Fruit fly (Drosophila melanogaster) whole organism, embryonic: Measurements from ENCODE around the gene CG10031.

Source experiments
- Blimp-1 ChIP-seq: fragments of 200-800 bp; sonication (Bioruptor generic); optimal IDR thresholded peaks from 3 replicates; lab custom pipeline; 2018; ENCODE audit warnings: missing biosample characterization, missing genetic modification characterization, mild to moderate bottlenecking, moderate library complexity, missing genetic modification reagents
- CG10147 ChIP-seq: fragments of 200-800 bp; sonication (Bioruptor generic); optimal IDR thresholded peaks from 2 replicates; lab custom pipeline; 2019; ENCODE audit warnings: missing biosample characterization, mild to moderate bottlenecking, missing genetic modification characterization, moderate library complexity
- CG10274 ChIP-seq: fragments of 200-800 bp; sonication (Bioruptor generic); optimal IDR thresholded peaks from 3 replicates; lab custom pipeline; 2017; ENCODE audit warnings: missing biosample characterization, mild to moderate bottlenecking, missing genetic modification characterization
- CG11085 ChIP-seq: fragments of 200-800 bp; sonication (Bioruptor generic); IDR thresholded peaks from 2 replicates; pipeline ENCODE4 v1.3.6; 2022; ENCODE audit warnings: missing biosample characterization, missing genetic modification characterization
- CG11504 ChIP-seq: fragments of 200-800 bp; sonication (Bioruptor generic); optimal IDR thresholded peaks from 3 replicates; lab custom pipeline; 2019; ENCODE audit warnings: missing biosample characterization, mild to moderate bottlenecking, missing genetic modification characterization, moderate library complexity
- CG12391 ChIP-seq: fragments of 200-800 bp; sonication (Bioruptor generic); optimal IDR thresholded peaks from 3 replicates; lab custom pipeline; 2018; ENCODE audit warnings: missing biosample characterization, mild to moderate bottlenecking, missing genetic modification characterization, moderate library complexity
- CG12744 ChIP-seq: fragments of 200-800 bp; sonication (Bioruptor generic); optimal IDR thresholded peaks from 2 replicates; lab custom pipeline; 2016; ENCODE audit warnings: missing biosample characterization, missing genetic modification characterization
- CG13123 ChIP-seq: fragments of 200-800 bp; sonication (Bioruptor generic); optimal IDR thresholded peaks from 2 replicates; lab custom pipeline; 2016; ENCODE audit warnings: missing biosample characterization, missing genetic modification characterization
- CG15269 ChIP-seq: fragments of 200-800 bp; sonication (Bioruptor generic); optimal IDR thresholded peaks from 2 replicates; lab custom pipeline; 2018; ENCODE audit warnings: missing biosample characterization, mild to moderate bottlenecking, missing genetic modification characterization, moderate library complexity
- CG2120 ChIP-seq: fragments of 200-800 bp; sonication (Bioruptor generic); optimal IDR thresholded peaks from 3 replicates; lab custom pipeline; 2016; ENCODE audit warnings: missing biosample characterization, missing genetic modification characterization
- CG3281 ChIP-seq: fragments of 200-800 bp; sonication (Bioruptor generic); optimal IDR thresholded peaks from 3 replicates; lab custom pipeline; 2017; ENCODE audit warnings: missing biosample characterization, mild to moderate bottlenecking, missing genetic modification characterization
- CG4328 ChIP-seq: fragments of 200-800 bp; sonication (Bioruptor generic); optimal IDR thresholded peaks from 3 replicates; lab custom pipeline; 2017; ENCODE audit warnings: missing biosample characterization, missing genetic modification reagents, missing genetic modification characterization
- CG4360 ChIP-seq: fragments of 200-800 bp; sonication (Bioruptor generic); IDR thresholded peaks from 2 replicates; pipeline ENCODE4 v1.3.6; 2022; ENCODE audit warnings: missing biosample characterization, missing genetic modification characterization
- CG7556 ChIP-seq: fragments of 200-800 bp; sonication (Bioruptor generic); optimal IDR thresholded peaks from 2 replicates; lab custom pipeline; 2017; ENCODE audit warnings: missing biosample characterization, mild to moderate bottlenecking, missing genetic modification characterization
- CG7839 ChIP-seq: fragments of 200-800 bp; sonication (Bioruptor generic); optimal IDR thresholded peaks from 3 replicates; lab custom pipeline; 2018; ENCODE audit warnings: missing biosample characterization, mild to moderate bottlenecking, missing genetic modification characterization, moderate library complexity
- CG7963 ChIP-seq: fragments of 200-800 bp; sonication (Bioruptor generic); IDR thresholded peaks from 3 replicates; pipeline ENCODE4 v1.3.6; 2022; ENCODE audit warnings: missing biosample characterization, missing genetic modification characterization; ENCODE audit not compliant: partially characterized antibody
- CG8290 ChIP-seq, 3 experiments: fragments of 200-800 bp; sonication (Bioruptor generic); optimal IDR thresholded peaks; 2 replicates each; lab custom pipeline; 2016 to 2019; ENCODE audit warnings: missing biosample characterization in 3 of 3, missing genetic modification characterization in 3 of 3, mild to moderate bottlenecking in 2 of 3, moderate library complexity in 1 of 3
- CG9727 ChIP-seq: fragments of 200-800 bp; sonication (Bioruptor generic); optimal IDR thresholded peaks from 3 replicates; lab custom pipeline; 2017; ENCODE audit warnings: missing biosample characterization, mild to moderate bottlenecking, missing genetic modification characterization
- CoRest ChIP-seq: fragments of 200-800 bp; sonication (Bioruptor generic); optimal IDR thresholded peaks from 3 replicates; lab custom pipeline; 2018; ENCODE audit warnings: missing biosample characterization, mild to moderate bottlenecking, missing genetic modification characterization, moderate library complexity
- Dad ChIP-seq: fragments of 200-800 bp; sonication (Bioruptor generic); optimal IDR thresholded peaks from 3 replicates; lab custom pipeline; 2016; ENCODE audit warnings: missing biosample characterization, missing genetic modification characterization
- Eip74EF ChIP-seq, 2 experiments: fragments of 200-800 bp in 1 of 2; fragments of >200 bp in 1 of 2; sonication (Bioruptor generic) in 1 of 2; optimal IDR thresholded peaks; 2 replicates each; lab custom pipeline; 2017 to 2019; ENCODE audit warnings: missing biosample characterization in 2 of 2, missing genetic modification characterization in 2 of 2, mild to moderate bottlenecking in 1 of 2, moderate library complexity in 1 of 2
- HLH4C ChIP-seq: fragments of 200-800 bp; sonication (Bioruptor generic); IDR thresholded peaks from 3 replicates; pipeline ENCODE4 v1.3.6; 2022; ENCODE audit warnings: missing biosample characterization, missing genetic modification characterization; ENCODE audit not compliant: partially characterized antibody
- HmgD ChIP-seq: fragments of 200-800 bp; sonication (Bioruptor generic); optimal IDR thresholded peaks from 3 replicates; lab custom pipeline; 2016; ENCODE audit warnings: missing biosample characterization, missing genetic modification characterization
- Hmr ChIP-seq: fragments of 200-800 bp; sonication (Bioruptor generic); optimal IDR thresholded peaks from 3 replicates; lab custom pipeline; 2017; ENCODE audit warnings: mild to moderate bottlenecking, missing biosample characterization, missing genetic modification reagents, missing genetic modification characterization
- Hr39 ChIP-seq: fragments of >200 bp; optimal IDR thresholded peaks from 2 replicates; lab custom pipeline; 2017
- Hr51 ChIP-seq, 2 experiments: fragments of 200-800 bp; sonication (Bioruptor generic); optimal IDR thresholded peaks; 2 replicates in 1 of 2; 3 replicates in 1 of 2; lab custom pipeline; 2016 to 2018; ENCODE audit warnings: missing biosample characterization in 2 of 2, missing genetic modification characterization in 2 of 2, mild to moderate bottlenecking in 1 of 2, moderate library complexity in 1 of 2
- Max ChIP-seq: fragments of 200-800 bp; sonication (Bioruptor generic); optimal IDR thresholded peaks from 2 replicates; lab custom pipeline; 2016; ENCODE audit warnings: missing biosample characterization, mild to moderate bottlenecking, missing genetic modification characterization
- Meics ChIP-seq: fragments of 200-800 bp; sonication (Bioruptor generic); optimal IDR thresholded peaks from 2 replicates; lab custom pipeline; 2017; ENCODE audit warnings: missing biosample characterization, mild to moderate bottlenecking, missing genetic modification characterization
- Rx ChIP-seq: fragments of 200-800 bp; sonication (Bioruptor generic); IDR thresholded peaks from 2 replicates; pipeline ENCODE4 v1.3.6; 2022; ENCODE audit warnings: missing biosample characterization, missing genetic modification characterization
- amos ChIP-seq: fragments of 200-800 bp; sonication (Bioruptor generic); IDR thresholded peaks from 2 replicates; pipeline ENCODE4 v1.3.6; 2022; ENCODE audit warnings: missing biosample characterization, missing genetic modification characterization; ENCODE audit not compliant: partially characterized antibody
- bbx ChIP-seq: fragments of 200-800 bp; sonication (Bioruptor generic); IDR thresholded peaks from 2 replicates; pipeline ENCODE4 v1.3.6; 2022; ENCODE audit warnings: missing biosample characterization, missing genetic modification characterization; ENCODE audit not compliant: partially characterized antibody
- ci ChIP-seq: fragments of 200-800 bp; sonication (Bioruptor generic); IDR thresholded peaks from 3 replicates; pipeline ENCODE4 v1.3.6; 2022; ENCODE audit warnings: missing biosample characterization, missing genetic modification characterization
- croc ChIP-seq: fragments of 200-800 bp; sonication (Bioruptor generic); conservative IDR thresholded peaks from 3 replicates; pipeline ENCODE4 v1.3.6; 2022; ENCODE audit warnings: missing biosample characterization, missing genetic modification characterization
- dmrt99B ChIP-seq: fragments of 200-800 bp; sonication (Bioruptor generic); optimal IDR thresholded peaks from 2 replicates; lab custom pipeline; 2018; ENCODE audit warnings: missing biosample characterization, mild to moderate bottlenecking, missing genetic modification characterization, moderate library complexity
- en ChIP-seq: fragments of 200-800 bp; sonication (Bioruptor generic); optimal IDR thresholded peaks from 2 replicates; lab custom pipeline; 2016; ENCODE audit warnings: missing biosample characterization, missing genetic modification characterization
- eve ChIP-seq, 2 experiments: fragments of >200 bp; optimal IDR thresholded peaks; 2 replicates each; lab custom pipeline; 2017; ENCODE audit warnings: missing biosample characterization in 2 of 2, missing genetic modification characterization in 2 of 2
- gem ChIP-seq: fragments of 200-800 bp; sonication (Bioruptor generic); optimal IDR thresholded peaks from 2 replicates; lab custom pipeline; 2019; ENCODE audit warnings: missing biosample characterization, mild to moderate bottlenecking, missing genetic modification characterization, moderate library complexity
- grau ChIP-seq: fragments of 200-800 bp; optimal IDR thresholded peaks from 3 replicates; lab custom pipeline; 2019; ENCODE audit warnings: missing biosample characterization, mild to moderate bottlenecking, missing genetic modification characterization, moderate library complexity
- insv ChIP-seq, 2 experiments: fragments of 200-800 bp; sonication (Bioruptor generic); optimal IDR thresholded peaks; 3 replicates each; lab custom pipeline; 2016 to 2018; ENCODE audit warnings: missing biosample characterization in 2 of 2, missing genetic modification characterization in 2 of 2
- lmd ChIP-seq: fragments of 200-800 bp; sonication (Bioruptor generic); IDR thresholded peaks from 2 replicates; pipeline ENCODE4 v1.3.6; 2022; ENCODE audit warnings: missing biosample characterization, missing genetic modification characterization
- maf-S ChIP-seq: fragments of 200-800 bp; sonication (Bioruptor generic); optimal IDR thresholded peaks from 2 replicates; lab custom pipeline; 2016; ENCODE audit warnings: missing biosample characterization, missing genetic modification characterization
- pfk ChIP-seq: fragments of 200-800 bp; sonication (Bioruptor generic); optimal IDR thresholded peaks from 2 replicates; lab custom pipeline; 2018; ENCODE audit warnings: missing biosample characterization, mild to moderate bottlenecking, missing genetic modification characterization, moderate library complexity
- pum ChIP-seq: fragments of 200-800 bp; sonication (Bioruptor generic); optimal IDR thresholded peaks from 2 replicates; lab custom pipeline; 2016; ENCODE audit warnings: missing biosample characterization, missing genetic modification characterization
- run ChIP-seq: fragments of 200-800 bp; sonication (Bioruptor generic); optimal IDR thresholded peaks from 3 replicates; lab custom pipeline; 2018; ENCODE audit warnings: missing biosample characterization, mild to moderate bottlenecking, missing genetic modification characterization
- sens ChIP-seq: fragments of 200-800 bp; sonication (Bioruptor generic); peaks from one replicate; lab custom pipeline; 2016; ENCODE audit warnings: missing biosample characterization, missing genetic modification characterization
- tin ChIP-seq: fragments of 200-800 bp; sonication (Bioruptor generic); optimal IDR thresholded peaks from 3 replicates; lab custom pipeline; 2016; ENCODE audit warnings: missing biosample characterization, missing genetic modification characterization
- tio ChIP-seq: fragments of 200-800 bp; sonication (Bioruptor generic); optimal IDR thresholded peaks from 2 replicates; lab custom pipeline; 2017; ENCODE audit warnings: missing biosample characterization, missing genetic modification characterization, inconsistent platforms
- zf30C ChIP-seq: fragments of 200-800 bp; sonication (Bioruptor generic); optimal IDR thresholded peaks from 3 replicates; lab custom pipeline; 2018; ENCODE audit warnings: missing biosample characterization, mild to moderate bottlenecking, missing genetic modification characterization

The CG10031 gene

DNA sequence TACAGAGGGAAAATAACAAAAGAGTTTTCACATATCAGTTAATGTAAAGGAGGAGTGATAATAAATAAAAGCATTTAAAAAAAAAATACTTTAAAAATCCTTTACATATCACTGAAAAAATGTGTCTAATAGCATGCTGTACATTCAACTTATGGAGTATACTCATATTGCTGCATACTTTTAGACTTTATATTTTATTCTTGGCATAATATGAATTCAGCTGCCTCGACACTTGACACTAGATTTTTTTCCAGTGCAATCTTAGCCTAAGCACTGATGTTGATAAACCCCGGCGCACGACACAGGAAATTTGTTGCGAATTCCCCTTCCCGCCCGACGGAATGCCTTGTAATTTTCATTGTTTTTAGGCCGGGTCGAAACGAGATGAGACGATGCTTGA, 41.6 kb upstream of the CG10031 start (continued):
- TF ChIP-seq en, result no peak

DNA sequence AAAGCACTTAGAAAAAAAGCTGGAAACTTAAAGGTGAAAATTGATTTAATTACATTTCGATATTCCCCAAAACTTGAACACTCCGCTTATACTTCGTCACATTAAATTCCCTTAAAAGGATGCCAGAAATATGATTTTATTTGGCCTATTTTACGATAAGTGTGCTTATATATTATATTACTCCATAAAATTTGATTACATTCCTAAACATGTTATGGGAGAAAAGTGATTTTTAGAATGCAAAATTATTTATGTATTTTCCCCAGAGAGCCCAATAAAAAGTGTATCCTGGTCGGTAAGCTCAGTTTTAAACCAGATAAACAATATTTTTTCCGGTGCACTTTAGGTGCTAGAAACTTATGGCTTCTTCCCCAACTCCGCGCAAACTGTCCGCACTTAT, 38.8 kb upstream of the CG10031 start:
- TF ChIP-seq CG7963, result no peak
- no peak for TF ChIP-seq Eip74EF (GFP tag; optimal IDR thresholded peaks at IDR 0.05; lab: Kevin White, UChicago)
- TF ChIP-seq ci (GFP tag; lab: Robert Waterston, UW), result no peak
- TF ChIP-seq croc (GFP tag; lab: Robert Waterston, UW), result no peak
- TF ChIP-seq amos (GFP tag; lab: Robert Waterston, UW), result no peak
- peak in 1 of 2 experiments; percentile 22 for TF ChIP-seq eve (GFP tag; optimal IDR thresholded peaks at IDR 0.05; lab: Kevin White, UChicago)
- TF ChIP-seq CG7556 (GFP tag; lab: Kevin White, UChicago), result peak; percentile 47
- peak; percentile 43 for TF ChIP-seq CG2120 (GFP tag; lab: Kevin White, UChicago)
- no peak for TF ChIP-seq sens
- no peak for TF ChIP-seq Hr39
- TF ChIP-seq CG10147 (GFP tag; lab: Kevin White, UChicago), result peak; percentile 24
- TF ChIP-seq lmd, result no peak
- no peak for TF ChIP-seq maf-S (GFP tag; lab: Kevin White, UChicago)
- TF ChIP-seq CG10274, result no peak
- peak; percentile 29 for TF ChIP-seq CG15269
- TF ChIP-seq CG4360 (GFP tag; lab: Robert Waterston, UW), result no peak
- TF ChIP-seq pum, result no peak
- TF ChIP-seq CG11504, result peak; percentile 45
- TF ChIP-seq CG12744 (GFP tag; lab: Kevin White, UChicago), result no peak
- TF ChIP-seq CG11085 (GFP tag; lab: Robert Waterston, UW), result no peak
- peak; percentile 35 for TF ChIP-seq grau (tag; lab: Kevin White, UChicago)
- TF ChIP-seq CG7839 (tag; lab: Kevin White, UChicago), result peak; percentile 42
- TF ChIP-seq Hmr (GFP tag; lab: Kevin White, UChicago), result peak; percentile 27
- no peak for TF ChIP-seq pfk (GFP tag; lab: Kevin White, UChicago)
- TF ChIP-seq CG9727 (GFP tag; lab: Kevin White, UChicago), result peak; percentile 0
- no peak for TF ChIP-seq CG12391
- no peak for TF ChIP-seq HmgD (GFP tag; lab: Kevin White, UChicago)
- peak in 1 of 2 experiments; percentile 4 for TF ChIP-seq Hr51 (GFP tag; optimal IDR thresholded peaks at IDR 0.05; lab: Kevin White, UChicago)
- peak; percentile 21 for TF ChIP-seq gem (tag; lab: Kevin White, UChicago)
- TF ChIP-seq bbx, result no peak
- no peak for TF ChIP-seq run
- TF ChIP-seq insv (GFP tag; optimal IDR thresholded peaks at IDR 0.05; lab: Kevin White, UChicago), result no peak
- TF ChIP-seq CG4328 (GFP tag; lab: Kevin White, UChicago), result no peak
- TF ChIP-seq CoRest (tag; lab: Kevin White, UChicago), result peak; percentile 14
- TF ChIP-seq dmrt99B (tag; lab: Kevin White, UChicago), result peak; percentile 30
- TF ChIP-seq CG13123, result no peak
- no peak for TF ChIP-seq en
- TF ChIP-seq Meics (GFP tag; lab: Kevin White, UChicago), result peak; percentile 19
- no peak for TF ChIP-seq CG8290 (GFP tag; optimal IDR thresholded peaks at IDR 0.05; lab: Kevin White, UChicago)
- TF ChIP-seq CG8290 (tag; optimal IDR thresholded peaks at IDR 0.05; lab: Kevin White, UChicago), result no peak
- TF ChIP-seq Max (GFP tag; lab: Kevin White, UChicago), result no peak
- peak; percentile 37 for TF ChIP-seq CG3281 (GFP tag; lab: Kevin White, UChicago)
- TF ChIP-seq HLH4C (GFP tag; lab: Robert Waterston, UW), result no peak
- TF ChIP-seq Dad (GFP tag; lab: Kevin White, UChicago), result no peak
- TF ChIP-seq zf30C (GFP tag; lab: Kevin White, UChicago), result no peak
- no peak for TF ChIP-seq Blimp-1 (GFP tag; lab: Kevin White, UChicago)
- TF ChIP-seq tio (GFP tag; lab: Kevin White, UChicago), result peak; percentile 17
- no peak for TF ChIP-seq Rx (GFP tag; lab: Robert Waterston, UW)
- TF ChIP-seq tin (GFP tag; lab: Kevin White, UChicago), result no peak
